Fruit fly (Drosophila melanogaster): ENCODE measurements around the gene CG12355.
A peak's percentile ranks its signal among the peaks of the same experiment; 100 is the strongest.

Gene CG12355

dm6 chr3L:15509398-15509797, 14.0 kb upstream of the CG12355 start, which contains the start of the genes gdl and gdl-ORF39 (continued):
- TF ChIP-seq Dref (GFP tag; IDR thresholded peaks at IDR 0.05), result peak; percentile 64
- peak; percentile 38 for TF ChIP-seq CG15479 (GFP tag; optimal IDR thresholded peaks at IDR 0.05)
- TF ChIP-seq CTCF (GFP tag; optimal IDR thresholded peaks at IDR 0.05), result no peak
- peak; percentile 6 for TF ChIP-seq CG2712 (tag; optimal IDR thresholded peaks at IDR 0.05)
- no peak for TF ChIP-seq danr (GFP tag; IDR thresholded peaks at IDR 0.05)
- TF ChIP-seq Bgb (GFP tag; IDR thresholded peaks at IDR 0.05; ENCODE audit: partially characterized antibody), result peak; percentile 46; the same call in 1 of the 2 replicates
- no peak for TF ChIP-seq sc (optimal IDR thresholded peaks at IDR 0.05)
- TF ChIP-seq sc (GFP tag; optimal IDR thresholded peaks at IDR 0.05), result no peak
- TF ChIP-seq sima (GFP tag; optimal IDR thresholded peaks at IDR 0.05), result no peak
- no peak for TF ChIP-seq CkIIα-i1 (GFP tag; IDR thresholded peaks at IDR 0.05)
- TF ChIP-seq inv (GFP tag; IDR thresholded peaks at IDR 0.05; ENCODE audit: partially characterized antibody), result no peak
- no peak; the same call in 1 of the 2 replicates for TF ChIP-seq amos (GFP tag; IDR thresholded peaks at IDR 0.05; ENCODE audit: partially characterized antibody)
- TF ChIP-seq CG9797 (GFP tag; optimal IDR thresholded peaks at IDR 0.05), result peak; percentile 44
- TF ChIP-seq Rx (GFP tag; IDR thresholded peaks at IDR 0.05), result no peak
- no peak for TF ChIP-seq CG9876 (GFP tag; optimal IDR thresholded peaks at IDR 0.05)
- peak; percentile 62 for TF ChIP-seq CG13287 (GFP tag; IDR thresholded peaks at IDR 0.05; ENCODE audit: partially characterized antibody)
- no peak for TF ChIP-seq bowl (GFP tag; IDR thresholded peaks at IDR 0.05)
- no peak for TF ChIP-seq stc (GFP tag; IDR thresholded peaks at IDR 0.05)
- no peak for TF ChIP-seq kah (GFP tag; optimal IDR thresholded peaks at IDR 0.05)
- no peak for TF ChIP-seq corto (GFP tag; optimal IDR thresholded peaks at IDR 0.05)
- TF ChIP-seq CG14441 (GFP tag; IDR thresholded peaks at IDR 0.05), result no peak
- peak; percentile 98 for TF ChIP-seq E2f2 (GFP tag; IDR thresholded peaks at IDR 0.05)
- TF ChIP-seq CG2199 (GFP tag; IDR thresholded peaks at IDR 0.05), result 0 out of 3 replicates have a peak, but pooled peaks have one; percentile 23
- TF ChIP-seq HHEX (GFP tag; optimal IDR thresholded peaks at IDR 0.05), result no peak
- TF ChIP-seq phol (tag; optimal IDR thresholded peaks at IDR 0.05), result peak; percentile 11
- TF ChIP-seq Usf (GFP tag; optimal IDR thresholded peaks at IDR 0.05), result no peak
- no peak for TF ChIP-seq gsb (GFP tag; IDR thresholded peaks at IDR 0.05)
- no peak for TF ChIP-seq CG30431 (GFP tag; optimal IDR thresholded peaks at IDR 0.05)
- TF ChIP-seq dan (GFP tag; IDR thresholded peaks at IDR 0.05), result no peak
- TF ChIP-seq wor (GFP tag; IDR thresholded peaks at IDR 0.05), result no peak
- TF ChIP-seq Six4 (GFP tag; optimal IDR thresholded peaks at IDR 0.05), result no peak
- no peak for TF ChIP-seq kay (GFP tag; optimal IDR thresholded peaks at IDR 0.05)
- no peak for TF ChIP-seq cad (GFP tag; optimal IDR thresholded peaks at IDR 0.05)
- no peak for TF ChIP-seq bigmax (GFP tag; optimal IDR thresholded peaks at IDR 0.05)
- no peak for TF ChIP-seq CG4854 (GFP tag; optimal IDR thresholded peaks at IDR 0.05)
- no peak for TF ChIP-seq ATbp (GFP tag; optimal IDR thresholded peaks at IDR 0.05)
- no peak for TF ChIP-seq pfk (GFP tag; optimal IDR thresholded peaks at IDR 0.05)
- no peak for TF ChIP-seq Nf-YB (GFP tag; optimal IDR thresholded peaks at IDR 0.05)
- no peak for TF ChIP-seq fru (optimal IDR thresholded peaks at IDR 0.05)
- TF ChIP-seq Opbp (GFP tag; IDR thresholded peaks at IDR 0.05; ENCODE audit: partially characterized antibody), result peak; percentile 46; the same call in 2 of the 3 replicates
- TF ChIP-seq exex (tag; optimal IDR thresholded peaks at IDR 0.05), result no peak
- no peak for TF ChIP-seq Nf-YC (tag; optimal IDR thresholded peaks at IDR 0.05)
- no peak for TF ChIP-seq twi (tag; optimal IDR thresholded peaks at IDR 0.05)
- TF ChIP-seq dimm (GFP tag; IDR thresholded peaks at IDR 0.05), result no peak
- peak; percentile 100 for TF ChIP-seq CG14710 (tag; optimal IDR thresholded peaks at IDR 0.05)
- peak; percentile 21 for TF ChIP-seq HLHmδ (GFP tag; optimal IDR thresholded peaks at IDR 0.05)
- peak; percentile 22 for TF ChIP-seq CG17186 (GFP tag; optimal IDR thresholded peaks at IDR 0.05)
- TF ChIP-seq Pdp1 (GFP tag; optimal IDR thresholded peaks at IDR 0.05), result peak in 1 of 2 experiments; percentile 63
- TF ChIP-seq CG16779 (GFP tag; IDR thresholded peaks at IDR 0.05), result no peak
- peak; percentile 61 for TF ChIP-seq Med (GFP tag)
- TF ChIP-seq nau (GFP tag; optimal IDR thresholded peaks at IDR 0.05), result no peak
- no peak for TF ChIP-seq sim (GFP tag; IDR thresholded peaks at IDR 0.05)
- no peak for TF ChIP-seq Ravus (GFP tag; IDR thresholded peaks at IDR 0.05)
